Worm (Caenorhabditis elegans) whole organism, young adult: Measurements from ENCODE around the gene E02H1.5.

Experiments
- B0019.2 ChIP-seq: fragments of 200-800 bp; sonication (Bioruptor generic); conservative IDR thresholded peaks from 2 replicates; pipeline ENCODE4 v1.3.6; 2022; ENCODE audit warnings: missing genetic modification reagents, missing genetic modification characterization, missing compliant biosample characterization
- B0261.1 ChIP-seq: sonication (generic microtip); optimal IDR thresholded peaks from 2 replicates; lab custom pipeline; 2016; ENCODE audit warnings: mild to moderate bottlenecking, missing genetic modification characterization, moderate library complexity, missing compliant biosample characterization
- B0336.3 ChIP-seq: fragments of 200-800 bp; sonication (Bioruptor generic); IDR thresholded peaks from 2 replicates; pipeline ENCODE4 v1.3.6; 2022; ENCODE audit warnings: missing genetic modification characterization, missing compliant biosample characterization
- F22D6.2 ChIP-seq: sonication (generic microtip); optimal IDR thresholded peaks from 2 replicates; lab custom pipeline; 2016; ENCODE audit warnings: mild to moderate bottlenecking, missing genetic modification characterization, missing compliant biosample characterization
- F52B5.7 ChIP-seq: sonication (generic microtip); optimal IDR thresholded peaks from 2 replicates; lab custom pipeline; 2016; ENCODE audit warnings: mild to moderate bottlenecking, missing genetic modification characterization, missing compliant biosample characterization
- F55B11.4 ChIP-seq: sonication (generic microtip); optimal IDR thresholded peaks from 2 replicates; lab custom pipeline; 2016; ENCODE audit warnings: missing compliant biosample characterization, missing genetic modification characterization, borderline replicate concordance; ENCODE audit not compliant: insufficient read depth
- F57A8.1 ChIP-seq: fragments of 200-800 bp; sonication (Bioruptor generic); optimal IDR thresholded peaks from 2 replicates; lab custom pipeline; 2018; ENCODE audit warnings: mild to moderate bottlenecking, missing genetic modification characterization, moderate library complexity, missing compliant biosample characterization
- K11D2.4 ChIP-seq: fragments of 200-800 bp; sonication (Bioruptor generic); IDR thresholded peaks from 2 replicates; pipeline ENCODE4 v1.3.6; 2022; ENCODE audit warnings: missing genetic modification reagents, missing genetic modification characterization, missing compliant biosample characterization
- K12H6.12 ChIP-seq: fragments of 200-800 bp; sonication (Bioruptor generic); optimal IDR thresholded peaks from 2 replicates; lab custom pipeline; 2018; ENCODE audit warnings: mild to moderate bottlenecking, missing genetic modification characterization, missing compliant biosample characterization
- Y53G8AR.9 ChIP-seq: fragments of 200-800 bp; sonication (Bioruptor generic); conservative IDR thresholded peaks from 2 replicates; pipeline ENCODE4 v1.3.6; 2022; ENCODE audit warnings: missing genetic modification reagents, missing genetic modification characterization, missing compliant biosample characterization
- Y67H2A.10 ChIP-seq: fragments of 200-800 bp; sonication (Bioruptor generic); conservative IDR thresholded peaks from 2 replicates; pipeline ENCODE4 v1.3.6; 2022; ENCODE audit warnings: missing genetic modification reagents, missing genetic modification characterization, missing compliant biosample characterization
- Y79H2A.3 ChIP-seq: fragments of 200-800 bp; sonication (Bioruptor generic); conservative IDR thresholded peaks from 2 replicates; pipeline ENCODE4 v1.3.6; 2022; ENCODE audit warnings: missing genetic modification reagents, missing genetic modification characterization, missing compliant biosample characterization
- Y95B8A.8 ChIP-seq: fragments of 200-800 bp; sonication (Bioruptor generic); IDR thresholded peaks from 2 replicates; pipeline ENCODE4 v1.3.6; 2022; ENCODE audit warnings: missing genetic modification reagents, missing genetic modification characterization, missing compliant biosample characterization
- atf-7 ChIP-seq: sonication (generic microtip); optimal IDR thresholded peaks from 2 replicates; lab custom pipeline; 2017; ENCODE audit warnings: mild to moderate bottlenecking, missing genetic modification characterization, missing compliant biosample characterization
- ccch-3 ChIP-seq: fragments of 200-800 bp; sonication (Bioruptor generic); optimal IDR thresholded peaks from 2 replicates; lab custom pipeline; 2018; ENCODE audit warnings: mild to moderate bottlenecking, missing genetic modification characterization, missing compliant biosample characterization
- cebp-2 ChIP-seq: fragments of 200-800 bp; sonication (Bioruptor generic); IDR thresholded peaks from 2 replicates; pipeline ENCODE4 v1.3.6; 2022; ENCODE audit warnings: missing genetic modification characterization, missing compliant biosample characterization
- ceh-58 ChIP-seq: fragments of 200-800 bp; sonication (Bioruptor generic); IDR thresholded peaks from 2 replicates; pipeline ENCODE4 v1.3.6; 2022; ENCODE audit warnings: missing genetic modification characterization, missing compliant biosample characterization
- ceh-79 ChIP-seq: sonication (generic microtip); optimal IDR thresholded peaks from 2 replicates; lab custom pipeline; 2017; ENCODE audit warnings: mild to moderate bottlenecking, missing genetic modification characterization, missing compliant biosample characterization
- die-1 ChIP-seq: sonication (generic microtip); optimal IDR thresholded peaks from 2 replicates; lab custom pipeline; 2016; ENCODE audit warnings: missing genotype, mild to moderate bottlenecking, missing genetic modification characterization, missing compliant biosample characterization
- dox-1 ChIP-seq: fragments of 200-800 bp; sonication (Bioruptor generic); IDR thresholded peaks from 2 replicates; pipeline ENCODE4 v1.3.6; 2022; ENCODE audit warnings: missing genetic modification reagents, missing genetic modification characterization, missing compliant biosample characterization
- dpl-1 ChIP-seq: fragments of 150-350 bp; optimal IDR thresholded peaks from 2 replicates; lab custom pipeline; 2014; ENCODE audit warnings: missing biosample characterization, missing genetic modification reagents, missing genetic modification characterization
- egl-44 ChIP-seq: fragments of 200-800 bp; sonication (Bioruptor generic); IDR thresholded peaks from 2 replicates; pipeline ENCODE4 v1.3.6; 2022; ENCODE audit warnings: missing genetic modification reagents, missing genetic modification characterization, missing compliant biosample characterization
- egrh-3 ChIP-seq: fragments of 200-800 bp; sonication (Bioruptor generic); IDR thresholded peaks from 2 replicates; pipeline ENCODE4 v1.3.6; 2022; ENCODE audit warnings: missing genetic modification reagents, missing genetic modification characterization, missing compliant biosample characterization
- him-1 ChIP-seq: sonication (generic microtip); optimal IDR thresholded peaks from 2 replicates; lab custom pipeline; 2016; ENCODE audit warnings: missing genotype, missing genetic modification reagents, missing genetic modification characterization, missing compliant biosample characterization
- hsf-1 ChIP-seq: fragments of 200-800 bp; sonication (Bioruptor generic); IDR thresholded peaks from 2 replicates; pipeline ENCODE4 v1.3.6; 2022; ENCODE audit warnings: missing genetic modification reagents, missing genetic modification characterization, missing compliant biosample characterization
- lin-26 ChIP-seq: fragments of 200-800 bp; sonication (Bioruptor generic); IDR thresholded peaks from 2 replicates; pipeline ENCODE4 v1.3.6; 2022; ENCODE audit warnings: missing genetic modification reagents, missing genetic modification characterization, missing compliant biosample characterization
- lir-1 ChIP-seq: fragments of 200-800 bp; sonication (Bioruptor generic); conservative IDR thresholded peaks from 2 replicates; pipeline ENCODE4 v1.3.6; 2022; ENCODE audit warnings: missing genetic modification reagents, missing genetic modification characterization, missing compliant biosample characterization
- madf-10 ChIP-seq: sonication (generic microtip); optimal IDR thresholded peaks from 2 replicates; lab custom pipeline; 2016; ENCODE audit warnings: mild to moderate bottlenecking, missing genetic modification characterization, missing compliant biosample characterization
- madf-3 ChIP-seq: fragments of 200-800 bp; sonication (Bioruptor generic); IDR thresholded peaks from 2 replicates; pipeline ENCODE4 v1.3.6; 2022; ENCODE audit warnings: missing genetic modification reagents, missing genetic modification characterization, missing compliant biosample characterization
- madf-6 ChIP-seq: fragments of 200-800 bp; sonication (Bioruptor generic); IDR thresholded peaks from 2 replicates; pipeline ENCODE4 v1.3.6; 2022; ENCODE audit warnings: missing genetic modification reagents, missing genetic modification characterization, missing compliant biosample characterization
- madf-8 ChIP-seq: fragments of 200-800 bp; sonication (Bioruptor generic); conservative IDR thresholded peaks from 2 replicates; pipeline ENCODE4 v1.3.6; 2022; ENCODE audit warnings: missing genetic modification reagents, missing genetic modification characterization, missing compliant biosample characterization
- mcd-1 ChIP-seq: fragments of 200-800 bp; sonication (Bioruptor generic); IDR thresholded peaks from 2 replicates; pipeline ENCODE4 v1.3.6; 2022; ENCODE audit warnings: missing genetic modification reagents, missing genetic modification characterization, missing compliant biosample characterization
- mel-28 ChIP-seq: sonication (generic microtip); optimal IDR thresholded peaks from 2 replicates; lab custom pipeline; 2016; ENCODE audit warnings: borderline replicate concordance, mild to moderate bottlenecking, missing genetic modification characterization, missing compliant biosample characterization
- mes-4 ChIP-seq: sonication (generic microtip); optimal IDR thresholded peaks from 2 replicates; lab custom pipeline; 2016; ENCODE audit warnings: missing genotype, missing genetic modification characterization, missing compliant biosample characterization
- nhr-179 ChIP-seq: sonication (generic microtip); optimal IDR thresholded peaks from 2 replicates; lab custom pipeline; 2016; ENCODE audit warnings: mild to moderate bottlenecking, missing genetic modification characterization, missing compliant biosample characterization
- nhr-80 ChIP-seq: sonication (generic microtip); optimal IDR thresholded peaks from 2 replicates; lab custom pipeline; 2016; ENCODE audit warnings: missing genetic modification characterization, missing compliant biosample characterization
- nhr-90 ChIP-seq: sonication (generic microtip); optimal IDR thresholded peaks from 2 replicates; lab custom pipeline; 2016; ENCODE audit warnings: missing genotype, mild to moderate bottlenecking, missing genetic modification characterization, missing compliant biosample characterization
- rcor-1 ChIP-seq: fragments of 200-800 bp; sonication (Bioruptor generic); IDR thresholded peaks from 2 replicates; pipeline ENCODE4 v1.3.6; 2022; ENCODE audit warnings: missing genetic modification reagents, missing genetic modification characterization, missing compliant biosample characterization
- rpc-1 ChIP-seq, 2 experiments: fragments of 150-350 bp in 1 of 2; sonication (generic microtip) in 1 of 2; optimal IDR thresholded peaks; 2 replicates each; lab custom pipeline; 2014 to 2018; ENCODE audit warnings: missing biosample characterization in 1 of 2, missing genetic modification characterization in 1 of 2, missing genetic modification reagents in 1 of 2, missing genotype in 1 of 2
- snpc-1.3 ChIP-seq: sonication (generic microtip); optimal IDR thresholded peaks from 2 replicates; lab custom pipeline; 2017; ENCODE audit warnings: missing genetic modification characterization, mild to moderate bottlenecking, missing compliant biosample characterization, antibody characterized with exemption, moderate library complexity, missing genotype, missing genetic modification reagents; ENCODE audit not compliant: insufficient read depth
- somi-1 ChIP-seq: fragments of 200-800 bp; sonication (Bioruptor generic); optimal IDR thresholded peaks from 2 replicates; lab custom pipeline; 2018; ENCODE audit warnings: mild to moderate bottlenecking, missing genetic modification characterization, missing compliant biosample characterization
- sptf-2 ChIP-seq: fragments of 200-800 bp; sonication (Bioruptor generic); optimal IDR thresholded peaks from 2 replicates; lab custom pipeline; 2018; ENCODE audit warnings: mild to moderate bottlenecking, missing genetic modification characterization, missing compliant biosample characterization
- tbp1 ChIP-seq: fragments of 200-800 bp; sonication (Bioruptor generic); optimal IDR thresholded peaks from 2 replicates; lab custom pipeline; 2018; ENCODE audit warnings: mild to moderate bottlenecking, missing genetic modification characterization, missing compliant biosample characterization
- unc-62 ChIP-seq: fragments of 150-350 bp; optimal IDR thresholded peaks from 2 replicates; lab custom pipeline; 2014; ENCODE audit warnings: missing biosample characterization, missing genetic modification reagents, missing genetic modification characterization
- xnd-1 ChIP-seq: sonication (generic microtip); optimal IDR thresholded peaks from 2 replicates; lab custom pipeline; 2016; ENCODE audit warnings: missing genotype, missing genetic modification reagents, missing genetic modification characterization, missing compliant biosample characterization
- zim-3 ChIP-seq: sonication (generic microtip); optimal IDR thresholded peaks from 2 replicates; lab custom pipeline; 2017; ENCODE audit warnings: mild to moderate bottlenecking, missing genetic modification characterization, moderate library complexity, missing compliant biosample characterization
- ztf-28 ChIP-seq: fragments of 200-800 bp; sonication (Bioruptor generic); IDR thresholded peaks from 2 replicates; pipeline ENCODE4 v1.3.6; 2022; ENCODE audit warnings: missing genetic modification reagents, missing genetic modification characterization, missing compliant biosample characterization
- ztf-3 ChIP-seq: fragments of 200-800 bp; sonication (Bioruptor generic); optimal IDR thresholded peaks from 2 replicates; lab custom pipeline; 2018; ENCODE audit warnings: mild to moderate bottlenecking, missing genetic modification characterization, missing compliant biosample characterization

Gene E02H1.5

DNA sequence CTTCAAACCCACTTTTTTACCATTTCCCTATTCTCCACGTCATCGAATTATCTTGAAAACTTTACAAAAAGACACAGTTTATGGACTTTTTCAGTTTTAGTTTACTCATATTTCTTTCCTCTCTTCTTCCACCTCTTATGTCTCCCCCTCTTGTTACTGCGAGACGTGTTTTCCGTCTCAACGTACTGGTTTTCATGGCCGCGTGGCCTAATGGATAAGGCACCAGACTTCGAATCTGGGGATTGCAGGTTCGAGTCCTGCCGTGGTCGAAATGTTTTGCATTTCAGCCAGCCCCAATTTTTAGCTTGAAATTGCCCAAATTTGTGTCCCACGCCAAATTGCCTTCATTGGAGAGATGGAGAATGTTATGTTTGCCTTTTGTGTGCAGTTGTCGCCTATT, 29.0 kb upstream of the E02H1.5 start:
- peak; percentile 90 for TF ChIP-seq F57A8.1
- peak; percentile 65 for TF ChIP-seq somi-1 (GFP tag; lab: Kevin White, UChicago)
- 0 out of 2 replicates have a peak, but pooled peaks have one; percentile 67 for TF ChIP-seq ceh-58 (GFP tag; lab: Robert Waterston, UW)
- TF ChIP-seq nhr-179 (tag; lab: Kevin White, UChicago): no peak
- peak; percentile 65 for TF ChIP-seq madf-6 (GFP tag; lab: Robert Waterston, UW)
- TF ChIP-seq die-1: peak; percentile 90
- TF ChIP-seq lin-26: peak; percentile 97
- TF ChIP-seq K11D2.4 (GFP tag; lab: Robert Waterston, UW): 0 out of 2 replicates have a peak, but pooled peaks have one; percentile 55
- TF ChIP-seq mcd-1: peak; percentile 63
- peak; percentile 83 for TF ChIP-seq F52B5.7
- peak; percentile 65; the same call in 1 of the 2 replicates for TF ChIP-seq Y53G8AR.9 (GFP tag; lab: Robert Waterston, UW)
- peak; percentile 90 for TF ChIP-seq nhr-90
- TF ChIP-seq ztf-3 (GFP tag; lab: Kevin White, UChicago): no peak
- peak; percentile 29; the same call in 1 of the 2 replicates for TF ChIP-seq egrh-3 (GFP tag; lab: Robert Waterston, UW)
- TF ChIP-seq snpc-1.3 (tag; lab: Kevin White, UChicago): peak; percentile 55
- no peak for TF ChIP-seq F22D6.2 (tag; lab: Kevin White, UChicago)
- TF ChIP-seq unc-62 (GFP tag; lab: Kevin White, UChicago): no peak
- TF ChIP-seq F55B11.4: no peak
- peak; percentile 98 for TF ChIP-seq tbp1 (GFP tag; lab: Kevin White, UChicago)
- TF ChIP-seq him-1 (tag; lab: Kevin White, UChicago): peak; percentile 98
- TF ChIP-seq B0261.1 (tag; lab: Kevin White, UChicago): peak; percentile 93
- TF ChIP-seq hsf-1: no peak
- TF ChIP-seq B0019.2 (GFP tag; lab: Robert Waterston, UW): no peak
- peak; percentile 12 for TF ChIP-seq sptf-2 (GFP tag; lab: Kevin White, UChicago)
- TF ChIP-seq rcor-1: peak; percentile 72
- peak; percentile 53 for TF ChIP-seq madf-10
- peak; percentile 83 for TF ChIP-seq rpc-1 (optimal IDR thresholded peaks at IDR 0.05; lab: Kevin White, UChicago)
- TF ChIP-seq rpc-1 (tag; optimal IDR thresholded peaks at IDR 0.05; lab: Kevin White, UChicago): peak; percentile 95
- TF ChIP-seq Y79H2A.3: 0 out of 2 replicates have a peak, but pooled peaks have one; percentile 51
- peak; percentile 46; the same call in 1 of the 2 replicates for TF ChIP-seq Y67H2A.10 (GFP tag; lab: Robert Waterston, UW)
- TF ChIP-seq B0336.3 (GFP tag; lab: Robert Waterston, UW): peak; percentile 50; the same call in 1 of the 2 replicates
- peak; percentile 0 for TF ChIP-seq dpl-1
- TF ChIP-seq madf-8 (GFP tag; lab: Robert Waterston, UW): 0 out of 2 replicates have a peak, but pooled peaks have one; percentile 32
- TF ChIP-seq xnd-1 (tag; lab: Kevin White, UChicago): no peak
- TF ChIP-seq cebp-2 (GFP tag; lab: Robert Waterston, UW): peak; percentile 69; the same call in 1 of the 2 replicates
- peak; percentile 58 for TF ChIP-seq mes-4 (tag; lab: Kevin White, UChicago)
- TF ChIP-seq nhr-80: peak; percentile 31
- TF ChIP-seq K12H6.12: peak; percentile 52
- TF ChIP-seq madf-3 (GFP tag; lab: Robert Waterston, UW): 0 out of 2 replicates have a peak, but pooled peaks have one; percentile 68
- 0 out of 2 replicates have a peak, but pooled peaks have one; percentile 58 for TF ChIP-seq ztf-28
- no peak for TF ChIP-seq ccch-3
- TF ChIP-seq mel-28 (tag; lab: Kevin White, UChicago): peak; percentile 21
- TF ChIP-seq Y95B8A.8 (GFP tag; lab: Robert Waterston, UW): no peak; the same call in 1 of the 2 replicates
- TF ChIP-seq ceh-79: no peak
- peak; percentile 54 for TF ChIP-seq atf-7 (tag; lab: Kevin White, UChicago)
- TF ChIP-seq lir-1: no peak
- TF ChIP-seq zim-3 (tag; lab: Kevin White, UChicago): peak; percentile 87
- peak; percentile 79 for TF ChIP-seq egl-44 (GFP tag; lab: Robert Waterston, UW)
- TF ChIP-seq dox-1: peak; percentile 83
